Worm (Caenorhabditis elegans): ENCODE data around the gene Y79H2A.12.

DNA sequence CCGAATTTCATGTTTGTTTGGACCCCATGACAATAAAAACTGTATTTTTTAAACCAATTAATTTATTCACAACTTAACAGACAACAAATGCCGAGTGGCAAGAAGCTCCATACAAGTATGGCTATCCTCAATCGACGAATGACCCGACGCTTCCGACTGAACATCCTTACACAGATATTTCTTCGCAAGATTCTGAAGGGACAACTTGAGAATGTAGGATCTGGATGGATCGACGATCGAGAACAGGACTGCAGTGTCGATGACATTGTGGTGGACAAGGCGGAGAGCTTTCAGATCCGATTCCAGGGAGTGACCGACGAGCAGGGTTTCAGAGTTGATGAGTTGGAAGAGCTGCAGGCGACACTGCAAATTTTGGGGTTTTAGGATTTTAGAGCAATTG is 29.1 kb downstream of the Y79H2A.12 start:
- TF ChIP-seq vab-7 (GFP tag; IDR thresholded peaks at IDR 0.05) (no peak), dmd-9 (GFP tag; IDR thresholded peaks at IDR 0.05) (no peak), daf-19 (GFP tag; conservative IDR thresholded peaks at IDR 0.05) (no peak), unc-130 (GFP tag; optimal IDR thresholded peaks at IDR 0.05) (no peak), hmg-1.1 (GFP tag; IDR thresholded peaks at IDR 0.05) (no peak), lin-15B (tag; optimal IDR thresholded peaks at IDR 0.05) (no peak), lsy-2 (tag; optimal IDR thresholded peaks at IDR 0.05) (no peak), hlh-11 (tag; optimal IDR thresholded peaks at IDR 0.05) (no peak), jun-1 (tag; optimal IDR thresholded peaks at IDR 0.05) (no peak), nhr-76 (tag; optimal IDR thresholded peaks at IDR 0.05) (no peak), mdl-1 (tag; optimal IDR thresholded peaks at IDR 0.05) (no peak), mes-2 (tag; optimal IDR thresholded peaks at IDR 0.05; ENCODE audit: poor library complexity, severe bottlenecking) (no peak)
